Fruit fly (Drosophila melanogaster) whole organism, pupa: ENCODE results near the gene mRpS31.

Experiments used
- CG10348 ChIP-seq: fragments of 200-800 bp; sonication (Bioruptor generic); IDR thresholded peaks from 2 replicates; pipeline ENCODE4 v1.3.6; 2022; ENCODE audit warnings: missing biosample characterization, missing genetic modification characterization
- CG12605 ChIP-seq: fragments of 200-800 bp; sonication (Bioruptor generic); IDR thresholded peaks from 2 replicates; pipeline ENCODE4 v1.3.6; 2022; ENCODE audit warnings: missing biosample characterization, missing genetic modification characterization
- CG13204 ChIP-seq: fragments of 200-800 bp; sonication (Bioruptor generic); optimal IDR thresholded peaks from 2 replicates; lab custom pipeline; 2018; ENCODE audit warnings: missing biosample characterization, mild to moderate bottlenecking, missing genetic modification characterization, moderate library complexity
- CG14655 ChIP-seq: fragments of 200-800 bp; sonication (Bioruptor generic); optimal IDR thresholded peaks from 3 replicates; lab custom pipeline; 2017; ENCODE audit warnings: mild to moderate bottlenecking, missing biosample characterization, missing genetic modification reagents, missing genetic modification characterization
- CG15710 ChIP-seq: fragments of 200-800 bp; sonication (Bioruptor generic); optimal IDR thresholded peaks from 2 replicates; lab custom pipeline; 2018; ENCODE audit warnings: missing biosample characterization, mild to moderate bottlenecking, missing genetic modification characterization, moderate library complexity
- CG17806 ChIP-seq: fragments of 200-800 bp; sonication (Bioruptor generic); optimal IDR thresholded peaks from 2 replicates; lab custom pipeline; 2018; ENCODE audit warnings: missing biosample characterization, mild to moderate bottlenecking, missing genetic modification characterization, moderate library complexity
- CG32121 ChIP-seq: fragments of 200-800 bp; sonication (Bioruptor generic); IDR thresholded peaks from 2 replicates; pipeline ENCODE4 v1.3.6; 2022; ENCODE audit warnings: missing biosample characterization, missing genetic modification characterization
- CG34367 ChIP-seq: fragments of 200-800 bp; sonication (Bioruptor generic); optimal IDR thresholded peaks from 2 replicates; lab custom pipeline; 2018; ENCODE audit warnings: missing biosample characterization, mild to moderate bottlenecking, missing genetic modification characterization
- CG4496 ChIP-seq: fragments of 200-800 bp; sonication (Bioruptor generic); IDR thresholded peaks from 3 replicates; pipeline ENCODE4 v1.3.6; 2022; ENCODE audit warnings: missing biosample characterization, missing genetic modification characterization
- CG8159 ChIP-seq: fragments of 200-800 bp; sonication (Bioruptor generic); optimal IDR thresholded peaks from 3 replicates; lab custom pipeline; 2018; ENCODE audit warnings: missing biosample characterization, mild to moderate bottlenecking, missing genetic modification characterization, moderate library complexity
- CG8301 ChIP-seq: fragments of 200-800 bp; sonication (Bioruptor generic); optimal IDR thresholded peaks from 2 replicates; lab custom pipeline; 2018; ENCODE audit warnings: missing biosample characterization, mild to moderate bottlenecking, missing genetic modification characterization
- CG9948 ChIP-seq: fragments of 200-800 bp; sonication (Bioruptor generic); optimal IDR thresholded peaks from 2 replicates; lab custom pipeline; 2018; ENCODE audit warnings: missing biosample characterization, mild to moderate bottlenecking, missing genetic modification characterization, moderate library complexity
- D1 ChIP-seq: fragments of 200-800 bp; sonication (Bioruptor generic); optimal IDR thresholded peaks from 2 replicates; lab custom pipeline; 2018; ENCODE audit warnings: missing biosample characterization, mild to moderate bottlenecking, missing genetic modification characterization, moderate library complexity
- EcR ChIP-seq: fragments of 200-800 bp; sonication (Bioruptor generic); optimal IDR thresholded peaks from 3 replicates; lab custom pipeline; 2019; ENCODE audit warnings: missing biosample characterization, missing genetic modification characterization, mild to moderate bottlenecking, moderate library complexity, missing genetic modification reagents
- Ets98B ChIP-seq: fragments of 200-800 bp; sonication (Bioruptor generic); IDR thresholded peaks from 2 replicates; pipeline ENCODE4 v1.3.6; 2022; ENCODE audit warnings: missing biosample characterization, missing genetic modification characterization
- Pif1A ChIP-seq: fragments of 200-800 bp; sonication (Bioruptor generic); optimal IDR thresholded peaks from 3 replicates; lab custom pipeline; 2016; ENCODE audit warnings: missing biosample characterization, missing genetic modification characterization
- Pif1B ChIP-seq: fragments of 200-800 bp; sonication (Bioruptor generic); optimal IDR thresholded peaks from 3 replicates; lab custom pipeline; 2016; ENCODE audit warnings: missing biosample characterization, missing genetic modification characterization
- Snoo ChIP-seq: fragments of 200-800 bp; sonication (Bioruptor generic); optimal IDR thresholded peaks from 3 replicates; lab custom pipeline; 2017; ENCODE audit warnings: missing biosample characterization, mild to moderate bottlenecking, missing genetic modification characterization, inconsistent platforms
- fd96Ca ChIP-seq: fragments of 200-800 bp; sonication (Bioruptor generic); IDR thresholded peaks from 3 replicates; pipeline ENCODE4 v1.3.6; 2022; ENCODE audit warnings: missing biosample characterization, missing genetic modification characterization
- gl ChIP-seq: fragments of 200-800 bp; sonication (Bioruptor generic); optimal IDR thresholded peaks from 2 replicates; lab custom pipeline; 2018; ENCODE audit warnings: missing biosample characterization, mild to moderate bottlenecking, missing genetic modification characterization
- rn ChIP-seq: fragments of 200-800 bp; sonication (Bioruptor generic); IDR thresholded peaks from 2 replicates; pipeline ENCODE4 v1.3.6; 2022; ENCODE audit warnings: missing biosample characterization, missing genetic modification characterization

mRpS31 gene

DNA sequence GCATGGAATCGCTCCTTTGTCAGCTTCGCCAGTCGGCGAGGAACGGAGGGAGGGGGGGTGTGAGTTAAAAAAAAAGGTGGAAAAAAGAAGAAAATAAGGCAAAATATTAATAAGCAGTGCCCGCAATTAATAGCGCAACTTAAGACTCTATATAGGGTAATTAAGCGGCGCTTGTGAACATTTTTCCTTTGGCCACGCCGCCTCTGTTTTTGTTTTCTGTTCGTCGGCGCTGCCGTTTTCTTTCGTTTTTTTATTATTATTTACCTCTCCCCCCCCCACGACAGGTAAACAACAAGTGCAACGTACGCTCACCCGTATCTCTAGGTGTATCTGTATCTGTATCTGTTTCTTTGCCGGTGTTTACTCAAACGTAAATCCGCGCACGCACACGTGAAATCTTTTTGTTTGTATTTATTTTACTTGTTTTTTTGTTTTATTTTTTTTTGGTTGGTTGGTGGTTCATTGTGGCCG is 22.2 kb downstream of the mRpS31 start:
- TF ChIP-seq fd96Ca (GFP tag; lab: Robert Waterston, UW): peak; percentile 93
- peak; percentile 67 for TF ChIP-seq CG15710 (tag; lab: Kevin White, UChicago)
- peak; percentile 90 for TF ChIP-seq CG4496
- TF ChIP-seq CG32121 (GFP tag; lab: Robert Waterston, UW): peak; percentile 84
- TF ChIP-seq rn: peak; percentile 48; the same call in 1 of the 2 replicates
- TF ChIP-seq CG8159 (tag; lab: Kevin White, UChicago): peak; percentile 72
- TF ChIP-seq CG14655 (GFP tag; lab: Kevin White, UChicago): peak; percentile 55
- peak; percentile 56; the same call in 1 of the 2 replicates for TF ChIP-seq CG12605
- TF ChIP-seq Pif1A (GFP tag; lab: Kevin White, UChicago): peak; percentile 69
- no peak for TF ChIP-seq D1 (tag; lab: Kevin White, UChicago)
- TF ChIP-seq gl (tag; lab: Kevin White, UChicago): peak; percentile 23
- TF ChIP-seq Pif1B: peak; percentile 54
- TF ChIP-seq CG10348 (GFP tag; lab: Robert Waterston, UW): 0 out of 2 replicates have a peak, but pooled peaks have one; percentile 6
- TF ChIP-seq CG8301 (tag; lab: Kevin White, UChicago): peak; percentile 38
- TF ChIP-seq Snoo: peak; percentile 46
- TF ChIP-seq CG9948 (tag; lab: Kevin White, UChicago): peak; percentile 33
- TF ChIP-seq CG34367: peak; percentile 3
- peak; percentile 39 for TF ChIP-seq CG13204 (GFP tag; lab: Kevin White, UChicago)
- peak; percentile 57 for TF ChIP-seq CG17806 (tag; lab: Kevin White, UChicago)
- TF ChIP-seq Ets98B (GFP tag; lab: Robert Waterston, UW): peak; percentile 86
- TF ChIP-seq EcR (GFP tag; lab: Kevin White, UChicago): peak; percentile 77

DNA sequence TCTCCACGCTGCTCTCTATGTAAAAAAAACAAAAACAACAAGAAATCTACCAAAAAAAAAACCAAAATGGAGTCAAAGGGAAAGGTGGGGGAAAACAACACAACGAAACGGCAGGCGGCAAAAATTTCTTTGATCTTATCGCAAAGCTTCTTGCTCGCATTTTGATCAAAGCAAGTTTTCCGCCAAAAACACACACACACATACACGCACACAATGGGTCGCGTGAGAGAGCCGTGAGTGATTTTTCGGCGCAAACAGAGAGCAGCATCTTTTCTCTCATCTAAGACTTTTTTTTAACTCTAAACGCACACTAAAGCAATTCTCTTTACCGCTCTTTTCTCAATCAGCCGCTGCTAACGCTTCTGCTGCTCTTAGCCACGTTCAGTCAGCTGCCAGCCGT is 23.9 kb downstream of the mRpS31 start:
- TF ChIP-seq Ets98B (GFP tag; lab: Robert Waterston, UW): no peak
- no peak for TF ChIP-seq CG9948 (tag; lab: Kevin White, UChicago)
- TF ChIP-seq CG8301 (tag; lab: Kevin White, UChicago): no peak
- TF ChIP-seq rn: no peak
- no peak for TF ChIP-seq CG4496
- no peak for TF ChIP-seq Pif1B
- TF ChIP-seq Snoo: no peak
- TF ChIP-seq CG15710 (tag; lab: Kevin White, UChicago): no peak
- no peak for TF ChIP-seq CG17806 (tag; lab: Kevin White, UChicago)
- no peak for TF ChIP-seq D1 (tag; lab: Kevin White, UChicago)
- TF ChIP-seq CG32121 (GFP tag; lab: Robert Waterston, UW): no peak

DNA sequence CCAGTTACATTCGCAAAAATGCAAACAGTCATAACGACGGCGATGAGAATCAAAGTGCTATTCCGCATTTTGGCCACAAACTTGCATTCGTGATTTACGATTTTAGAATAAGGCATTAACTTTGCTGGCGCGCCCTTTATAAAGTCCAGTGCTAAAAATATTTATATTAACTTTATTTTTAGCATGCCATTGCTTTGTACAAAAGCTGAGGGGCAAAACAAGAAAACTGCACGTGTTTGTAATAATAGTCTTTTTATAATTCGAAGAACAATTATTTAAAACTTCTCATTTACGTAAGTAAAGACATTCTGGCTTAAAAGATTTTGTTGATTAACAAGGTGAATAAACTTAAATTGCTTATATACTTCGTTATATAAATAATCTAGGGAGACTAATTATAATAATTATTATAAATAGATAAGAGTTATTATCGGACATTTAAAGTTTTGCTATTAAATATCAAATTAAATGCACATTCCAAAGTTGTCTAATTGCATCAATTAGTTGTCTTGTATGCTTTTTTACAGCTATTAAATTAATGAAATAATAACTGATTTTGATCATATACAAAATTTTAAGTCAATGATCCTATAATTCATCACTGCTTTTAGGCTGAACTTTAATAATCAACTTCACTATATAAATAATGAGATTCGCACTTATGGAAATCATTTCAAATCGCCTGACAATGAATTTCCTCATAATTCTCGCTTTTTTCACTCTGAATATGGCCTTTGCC is 28.3 kb downstream of the mRpS31 start, which contains the start of the genes CG42717 and CG42716:
CG42717 (minus strand) TSS at position 101 of the 739 bp plus-strand sequence.
CG42716 (plus strand) TSS at position 689 of the 739 bp plus-strand sequence.
- no peak for TF ChIP-seq gl (tag; lab: Kevin White, UChicago)
- TF ChIP-seq CG15710 (tag; lab: Kevin White, UChicago): no peak
- no peak for TF ChIP-seq CG9948 (tag; lab: Kevin White, UChicago)
- TF ChIP-seq rn: no peak
- TF ChIP-seq Ets98B (GFP tag; lab: Robert Waterston, UW): no peak
- no peak for TF ChIP-seq Pif1B
- TF ChIP-seq CG8159 (tag; lab: Kevin White, UChicago): no peak
- TF ChIP-seq CG12605: no peak
- TF ChIP-seq Pif1A (GFP tag; lab: Kevin White, UChicago): no peak
- TF ChIP-seq CG34367: no peak
- TF ChIP-seq Snoo: no peak
- TF ChIP-seq CG14655 (GFP tag; lab: Kevin White, UChicago): no peak
- TF ChIP-seq CG32121 (GFP tag; lab: Robert Waterston, UW): no peak
- no peak for TF ChIP-seq CG10348 (GFP tag; lab: Robert Waterston, UW)

DNA sequence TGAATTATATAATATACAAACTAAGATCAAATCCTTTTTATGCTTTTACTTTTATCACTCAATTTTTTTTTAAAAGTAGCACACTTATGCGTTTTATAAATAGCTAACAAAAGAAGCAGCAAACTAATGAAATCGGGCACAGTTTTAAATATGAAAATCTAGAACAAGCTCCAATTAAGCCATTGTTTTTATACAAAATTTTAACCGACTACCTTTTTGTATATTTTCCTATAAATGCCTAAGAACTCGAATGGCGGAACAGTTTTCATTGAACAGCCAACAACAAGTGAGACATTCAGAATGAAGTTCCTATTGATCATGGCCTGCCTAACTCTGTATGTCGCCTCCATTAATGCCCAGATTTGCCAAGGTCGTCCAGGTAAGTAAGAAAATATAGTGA is 29.2 kb downstream of the mRpS31 start, which contains the start of gene CG42538:
CG42538 (plus strand) TSS at position 301 of the 400 bp plus-strand sequence.
- TF ChIP-seq CG14655 (GFP tag; lab: Kevin White, UChicago) (no peak), CG34367 (no peak), Ets98B (GFP tag; lab: Robert Waterston, UW) (no peak)

DNA sequence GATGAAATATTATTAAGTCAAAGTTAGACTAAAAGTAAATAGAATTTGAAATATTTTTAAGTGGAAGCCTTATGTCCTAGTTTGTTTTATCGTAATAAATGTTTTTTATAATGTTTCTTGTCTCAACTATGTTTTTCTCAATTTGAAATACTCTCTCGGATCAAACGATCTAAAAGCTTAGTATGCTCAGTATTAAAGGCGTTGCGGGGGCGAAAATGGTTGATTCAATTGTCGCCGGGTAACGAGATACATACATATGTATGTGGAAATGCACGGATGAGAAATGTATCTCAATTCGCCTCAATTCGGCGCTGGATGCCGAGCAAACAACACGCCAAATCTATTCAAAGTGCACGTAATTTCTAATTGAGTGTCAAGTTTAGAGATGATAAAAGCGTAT is 30.2 kb downstream of the mRpS31 start, which contains the start of gene CG5895:
CG5895 (plus strand) TSS at position 301 of the 400 bp plus-strand sequence.
- TF ChIP-seq Snoo (no peak), CG17806 (tag; lab: Kevin White, UChicago) (no peak), CG13204 (GFP tag; lab: Kevin White, UChicago) (no peak), CG4496 (no peak), gl (tag; lab: Kevin White, UChicago) (no peak), CG9948 (tag; lab: Kevin White, UChicago) (no peak), Pif1B (no peak), CG14655 (GFP tag; lab: Kevin White, UChicago) (no peak), CG12605 (no peak), CG8159 (tag; lab: Kevin White, UChicago) (no peak), D1 (tag; lab: Kevin White, UChicago) (no peak), CG15710 (tag; lab: Kevin White, UChicago) (no peak), rn (no peak), CG34367 (no peak)

DNA sequence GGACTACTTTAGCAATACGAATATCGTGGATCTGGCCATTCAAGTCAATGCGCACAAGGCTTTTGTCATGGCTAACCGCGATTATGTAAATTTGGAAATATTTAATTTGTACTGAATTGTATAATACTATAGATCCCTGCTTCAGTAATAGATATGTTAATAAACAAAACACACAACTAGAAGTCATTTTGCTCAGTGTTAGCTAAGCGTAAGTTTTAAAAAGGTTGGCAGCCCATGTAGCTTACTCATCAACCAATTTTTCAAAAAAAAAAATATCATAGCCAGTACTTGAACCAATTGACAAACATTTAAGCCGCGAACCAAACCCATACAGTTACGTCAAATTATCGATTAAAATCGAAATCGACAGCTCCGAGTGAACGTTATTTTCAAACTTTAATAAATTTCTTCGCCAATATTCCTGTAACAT is 32.1 kb downstream of the mRpS31 start:
- peak; percentile 76 for TF ChIP-seq CG14655 (GFP tag; lab: Kevin White, UChicago)
- peak; percentile 49 for TF ChIP-seq Pif1B
- peak; percentile 90 for TF ChIP-seq CG4496
- TF ChIP-seq rn: peak; percentile 57; the same call in 1 of the 2 replicates
- TF ChIP-seq EcR (GFP tag; lab: Kevin White, UChicago): no peak
- TF ChIP-seq CG9948 (tag; lab: Kevin White, UChicago): peak; percentile 62
- peak; percentile 70 for TF ChIP-seq CG8159 (tag; lab: Kevin White, UChicago)
- TF ChIP-seq CG15710 (tag; lab: Kevin White, UChicago): peak; percentile 65
- peak; percentile 70 for TF ChIP-seq CG32121 (GFP tag; lab: Robert Waterston, UW)
- peak; percentile 90 for TF ChIP-seq Ets98B (GFP tag; lab: Robert Waterston, UW)
- peak; percentile 8 for TF ChIP-seq CG13204 (GFP tag; lab: Kevin White, UChicago)
- peak; percentile 82 for TF ChIP-seq Pif1A (GFP tag; lab: Kevin White, UChicago)
- peak; percentile 61 for TF ChIP-seq D1 (tag; lab: Kevin White, UChicago)
- TF ChIP-seq CG17806 (tag; lab: Kevin White, UChicago): peak; percentile 70
- TF ChIP-seq gl (tag; lab: Kevin White, UChicago): peak; percentile 59
- peak; percentile 80 for TF ChIP-seq fd96Ca (GFP tag; lab: Robert Waterston, UW)
- TF ChIP-seq CG34367: peak; percentile 65
- TF ChIP-seq CG10348 (GFP tag; lab: Robert Waterston, UW): no peak
- peak; percentile 80 for TF ChIP-seq CG8301 (tag; lab: Kevin White, UChicago)
- TF ChIP-seq CG12605: peak; percentile 86
- TF ChIP-seq Snoo: peak; percentile 75
